Worm (Caenorhabditis elegans): ENCODE results near the gene T22F3.7.

DNA sequence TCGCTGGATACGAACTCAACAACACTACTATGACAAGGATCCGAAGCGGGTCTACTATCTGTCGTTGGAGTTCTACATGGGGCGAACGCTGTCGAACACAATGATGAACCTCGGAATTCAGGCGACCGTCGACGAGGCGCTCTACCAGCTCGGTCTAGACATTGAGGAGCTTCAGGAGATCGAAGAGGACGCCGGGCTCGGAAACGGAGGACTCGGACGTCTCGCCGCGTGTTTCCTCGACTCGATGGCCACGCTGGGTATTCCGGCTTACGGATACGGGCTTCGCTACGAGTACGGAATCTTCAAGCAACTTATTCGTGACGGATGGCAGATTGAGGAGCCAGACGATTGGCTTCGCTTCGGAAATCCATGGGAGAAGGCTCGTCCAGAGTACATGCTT lies 18.8 kb downstream of the T22F3.7 start:
- TF ChIP-seq F13C5.2 (tag; optimal IDR thresholded peaks at IDR 0.05) (no peak), flt-1 (GFP tag; IDR thresholded peaks at IDR 0.05) (no peak), ceh-13 (GFP tag; optimal IDR thresholded peaks at IDR 0.05) (no peak), hmg-4 (GFP tag; optimal IDR thresholded peaks at IDR 0.05) (no peak), B0310.2 (tag; optimal IDR thresholded peaks at IDR 0.05) (no peak), tbx-37 (GFP tag; conservative IDR thresholded peaks at IDR 0.05) (no peak), ama-1 (optimal IDR thresholded peaks at IDR 0.05) (no peak)
